Fruit fly (Drosophila melanogaster): Measurements from ENCODE around the gene Srg3.

The Srg3 gene

dm6 chr3L:9461670-9462246, 18.7 kb downstream of the Srg3 start (continued):
- TF ChIP-seq CG6808 (GFP tag; optimal IDR thresholded peaks at IDR 0.05) = no peak
- no peak for TF ChIP-seq esn (GFP tag; optimal IDR thresholded peaks at IDR 0.05)
- peak; percentile 4 for TF ChIP-seq Sox14 (GFP tag; optimal IDR thresholded peaks at IDR 0.05)
- TF ChIP-seq CG1621 (tag; optimal IDR thresholded peaks at IDR 0.05) = peak; percentile 47
- no peak for TF ChIP-seq CG9139 (GFP tag; optimal IDR thresholded peaks at IDR 0.05)
- TF ChIP-seq CG4318 (GFP tag; optimal IDR thresholded peaks at IDR 0.05) = no peak
- TF ChIP-seq CG3919 (GFP tag; optimal IDR thresholded peaks at IDR 0.05) = no peak

- peak; percentile 76 for TF ChIP-seq Eip93F (GFP tag; optimal IDR thresholded peaks at IDR 0.05)
- peak; percentile 99 for TF ChIP-seq Eip78C (GFP tag)
- TF ChIP-seq fd59A (GFP tag; optimal IDR thresholded peaks at IDR 0.05) = peak; percentile 81
- peak; percentile 90 for TF ChIP-seq eg (GFP tag; IDR thresholded peaks at IDR 0.05)
- TF ChIP-seq spab (GFP tag; optimal IDR thresholded peaks at IDR 0.05) = peak; percentile 85
- TF ChIP-seq CG31627 (GFP tag; optimal IDR thresholded peaks at IDR 0.05) = peak; percentile 77
- TF ChIP-seq CG34406 (GFP tag; optimal IDR thresholded peaks at IDR 0.05) = peak; percentile 87
- TF ChIP-seq CG8119 (GFP tag; IDR thresholded peaks at IDR 0.05) = peak; percentile 96
- peak; percentile 91 for TF ChIP-seq net (GFP tag; optimal IDR thresholded peaks at IDR 0.05)
- peak; percentile 71 for TF ChIP-seq CG9139 (GFP tag; optimal IDR thresholded peaks at IDR 0.05)
- peak; percentile 91 for TF ChIP-seq pdm3 (GFP tag; optimal IDR thresholded peaks at IDR 0.05)
- TF ChIP-seq cyc (GFP tag; optimal IDR thresholded peaks at IDR 0.05) = peak; percentile 80
- peak; percentile 70 to 93 for TF ChIP-seq salr (GFP tag; optimal IDR thresholded peaks at IDR 0.05)
- peak; percentile 59 for TF ChIP-seq CG11902 (GFP tag; optimal IDR thresholded peaks at IDR 0.05)
- TF ChIP-seq CG6854 (GFP tag; optimal IDR thresholded peaks at IDR 0.05) = peak; percentile 85
- peak; percentile 66 to 84 for TF ChIP-seq ss (GFP tag; optimal IDR thresholded peaks at IDR 0.05)
- peak; percentile 56 for TF ChIP-seq Sox15 (GFP tag; optimal IDR thresholded peaks at IDR 0.05)
- TF ChIP-seq Eip75B (GFP tag; optimal IDR thresholded peaks at IDR 0.05) = peak; percentile 91
- peak; percentile 90 for TF ChIP-seq CG16779 (tag; optimal IDR thresholded peaks at IDR 0.05)
- TF ChIP-seq CG6276 (GFP tag; optimal IDR thresholded peaks at IDR 0.05) = peak; percentile 97
- peak; percentile 89 for TF ChIP-seq Sox102F (GFP tag; optimal IDR thresholded peaks at IDR 0.05)
- TF ChIP-seq vri (GFP tag; optimal IDR thresholded peaks at IDR 0.05) = peak; percentile 83
- TF ChIP-seq CG6808 (GFP tag; optimal IDR thresholded peaks at IDR 0.05) = peak; percentile 83
- peak; percentile 95 for TF ChIP-seq CG15336 (GFP tag; IDR thresholded peaks at IDR 0.05)
- peak; percentile 90 for TF ChIP-seq CG10669 (GFP tag; optimal IDR thresholded peaks at IDR 0.05)
- TF ChIP-seq Smox (GFP tag; optimal IDR thresholded peaks at IDR 0.05) = peak; percentile 89
- TF ChIP-seq topi (GFP tag; optimal IDR thresholded peaks at IDR 0.05) = peak; percentile 89
- peak; percentile 80 for TF ChIP-seq Blimp-1 (GFP tag; optimal IDR thresholded peaks at IDR 0.05)
- peak; percentile 90 for TF ChIP-seq lz (GFP tag; optimal IDR thresholded peaks at IDR 0.05)
- TF ChIP-seq CG1621 (tag; optimal IDR thresholded peaks at IDR 0.05) = peak; percentile 73
- TF ChIP-seq svp (GFP tag) = peak; percentile 95
- peak; percentile 91 for TF ChIP-seq OdsH (GFP tag; optimal IDR thresholded peaks at IDR 0.05)
- peak; percentile 81 for TF ChIP-seq CG11762 (GFP tag; optimal IDR thresholded peaks at IDR 0.05; ENCODE audit: insufficient read depth)
- TF ChIP-seq CG4318 (GFP tag; optimal IDR thresholded peaks at IDR 0.05) = peak; percentile 88
- peak; percentile 29 for TF ChIP-seq fkh (GFP tag; optimal IDR thresholded peaks at IDR 0.05)
- peak; percentile 93 for TF ChIP-seq esn (GFP tag; optimal IDR thresholded peaks at IDR 0.05)
- TF ChIP-seq dac (GFP tag; optimal IDR thresholded peaks at IDR 0.05) = peak; percentile 89
- peak; percentile 80 for TF ChIP-seq CG7368 (GFP tag; optimal IDR thresholded peaks at IDR 0.05)
- peak; percentile 96 for TF ChIP-seq Hr4 (GFP tag; optimal IDR thresholded peaks at IDR 0.05)
- TF ChIP-seq Met (GFP tag; optimal IDR thresholded peaks at IDR 0.05) = peak; percentile 90
- TF ChIP-seq Ets96B (tag; optimal IDR thresholded peaks at IDR 0.05) = peak; percentile 92
- TF ChIP-seq Lpt (GFP tag; optimal IDR thresholded peaks at IDR 0.05) = peak; percentile 92
- peak; percentile 52 for TF ChIP-seq CG8319 (GFP tag; optimal IDR thresholded peaks at IDR 0.05)
- TF ChIP-seq acj6 (GFP tag; optimal IDR thresholded peaks at IDR 0.05) = peak; percentile 87
- TF ChIP-seq dsx (GFP tag; optimal IDR thresholded peaks at IDR 0.05; ENCODE audit: poor library complexity, severe bottlenecking) = peak; percentile 85
- no peak for TF ChIP-seq Hr38 (GFP tag; optimal IDR thresholded peaks at IDR 0.05)
Measured at dm6 chr3L:9462247-9462769, 19.3 kb downstream of the Srg3 start.

Measured in whole organism, prepupa.